Fruit fly (Drosophila melanogaster): ENCODE data around the gene Unc-76.
A peak's percentile ranks its signal among the peaks of the same experiment; 100 is the strongest.

Gene Unc-76

DNA sequence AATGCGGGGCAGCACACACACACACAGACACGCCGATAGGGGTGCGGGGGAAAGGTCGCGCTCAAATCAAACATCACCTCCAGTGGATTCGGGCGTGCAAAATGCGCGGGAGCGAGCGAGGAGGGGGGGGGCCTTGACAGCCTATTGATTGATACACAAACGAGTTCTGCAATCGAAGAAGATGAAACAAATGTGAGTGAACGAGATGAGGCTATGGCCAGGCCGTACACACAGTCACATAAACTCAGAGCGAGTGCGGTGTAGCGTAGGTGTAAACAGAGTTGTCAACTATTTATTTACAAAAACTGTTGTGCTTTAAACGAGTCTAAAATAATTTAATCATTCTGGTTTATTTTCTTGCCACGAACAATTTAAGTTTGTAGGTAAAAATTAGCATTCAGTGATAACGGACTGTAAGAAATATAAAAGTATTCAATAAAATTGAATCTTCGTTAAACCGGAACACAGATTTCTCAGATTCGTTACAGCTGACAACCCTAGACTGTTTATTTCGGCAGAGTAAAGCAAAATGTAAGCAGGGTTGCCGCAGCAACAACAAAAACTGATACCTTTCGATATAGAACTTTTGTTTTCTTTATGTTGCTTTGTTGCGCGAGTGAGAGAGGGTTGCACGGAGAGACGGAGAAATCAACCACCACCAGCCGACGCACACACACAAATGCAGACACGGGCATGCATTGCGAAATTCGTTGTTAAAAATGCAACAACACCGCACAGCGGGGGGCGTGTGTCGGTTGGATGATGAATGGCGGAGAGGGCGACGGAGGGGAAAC lies 54.8 kb downstream of the Unc-76 start (continued):
- TF ChIP-seq CG3726 (GFP tag; IDR thresholded peaks at IDR 0.05): peak; percentile 61; the same call in 1 of the 3 replicates
- no peak for TF ChIP-seq lov (optimal IDR thresholded peaks at IDR 0.05)
- TF ChIP-seq lov (GFP tag; IDR thresholded peaks at IDR 0.05): 0 out of 3 replicates have a peak, but pooled peaks have one; percentile 57
- no peak for TF ChIP-seq h (optimal IDR thresholded peaks at IDR 0.05)
- peak; percentile 64; the same call in 2 of the 3 replicates for TF ChIP-seq jigr1 (GFP tag; IDR thresholded peaks at IDR 0.05)
- peak; percentile 87 for TF ChIP-seq CG9817 (tag; optimal IDR thresholded peaks at IDR 0.05)
- TF ChIP-seq croc (GFP tag; conservative IDR thresholded peaks at IDR 0.05): peak; percentile 76
- peak; percentile 90 for TF ChIP-seq Sox102F (GFP tag; optimal IDR thresholded peaks at IDR 0.05)
- peak; percentile 79 for TF ChIP-seq CG12744 (GFP tag; optimal IDR thresholded peaks at IDR 0.05)
- TF ChIP-seq CG11696 (GFP tag; IDR thresholded peaks at IDR 0.05): peak; percentile 62
- TF ChIP-seq bab2 (GFP tag; optimal IDR thresholded peaks at IDR 0.05): peak; percentile 85
- TF ChIP-seq en (GFP tag; optimal IDR thresholded peaks at IDR 0.05): peak; percentile 71
- TF ChIP-seq CG3407 (GFP tag; optimal IDR thresholded peaks at IDR 0.05): peak; percentile 67
- TF ChIP-seq CG15269 (tag; optimal IDR thresholded peaks at IDR 0.05): peak; percentile 93
- TF ChIP-seq tin (GFP tag; optimal IDR thresholded peaks at IDR 0.05): peak; percentile 85
- no peak for TF ChIP-seq cad (GFP tag; optimal IDR thresholded peaks at IDR 0.05)
- TF ChIP-seq slbo (GFP tag; IDR thresholded peaks at IDR 0.05): peak; percentile 78
- peak; percentile 81 for TF ChIP-seq zen (tag; optimal IDR thresholded peaks at IDR 0.05)
- TF ChIP-seq ara (GFP tag; IDR thresholded peaks at IDR 0.05): peak; percentile 76
- peak; percentile 62 for TF ChIP-seq dm (GFP tag; optimal IDR thresholded peaks at IDR 0.05)
- TF ChIP-seq Awh (GFP tag; IDR thresholded peaks at IDR 0.05): peak; percentile 71; the same call in 1 of the 2 replicates
- peak; percentile 83 for TF ChIP-seq CG11723 (GFP tag; optimal IDR thresholded peaks at IDR 0.05)
- peak; percentile 82 for TF ChIP-seq Dip3 (GFP tag; optimal IDR thresholded peaks at IDR 0.05)
- TF ChIP-seq CG7928 (GFP tag; optimal IDR thresholded peaks at IDR 0.05): peak; percentile 50
- TF ChIP-seq ems (GFP tag; optimal IDR thresholded peaks at IDR 0.05): peak; percentile 77
- TF ChIP-seq da (GFP tag; optimal IDR thresholded peaks at IDR 0.05): peak; percentile 53
- TF ChIP-seq Sry-β (GFP tag; optimal IDR thresholded peaks at IDR 0.05): peak; percentile 40
- peak; percentile 77 for TF ChIP-seq onecut (GFP tag; IDR thresholded peaks at IDR 0.05)
- peak; percentile 91 for TF ChIP-seq CG4328 (GFP tag; optimal IDR thresholded peaks at IDR 0.05)
- TF ChIP-seq CG3995 (GFP tag; optimal IDR thresholded peaks at IDR 0.05): peak; percentile 60
- peak; percentile 63 for TF ChIP-seq NC2α (GFP tag; optimal IDR thresholded peaks at IDR 0.05)
- peak; percentile 74 for TF ChIP-seq Usf (GFP tag; optimal IDR thresholded peaks at IDR 0.05)
- no peak for TF ChIP-seq CG10565 (GFP tag; optimal IDR thresholded peaks at IDR 0.05)
- TF ChIP-seq stc (GFP tag; IDR thresholded peaks at IDR 0.05): peak; percentile 79
- peak; percentile 85 for TF ChIP-seq Spps (tag; optimal IDR thresholded peaks at IDR 0.05)
- peak; percentile 80 for TF ChIP-seq CG10274 (GFP tag; optimal IDR thresholded peaks at IDR 0.05)
- TF ChIP-seq Dad (GFP tag; optimal IDR thresholded peaks at IDR 0.05): peak; percentile 76
- no peak for TF ChIP-seq Elba2 (GFP tag; optimal IDR thresholded peaks at IDR 0.05)
- TF ChIP-seq CG9932 (GFP tag; IDR thresholded peaks at IDR 0.05): peak; percentile 79
- TF ChIP-seq prd (optimal IDR thresholded peaks at IDR 0.05): no peak
- TF ChIP-seq prd (GFP tag; IDR thresholded peaks at IDR 0.05): peak; percentile 91
- no peak for TF ChIP-seq CkIIα-i1 (GFP tag; IDR thresholded peaks at IDR 0.05)
- TF ChIP-seq peb (GFP tag; IDR thresholded peaks at IDR 0.05): peak; percentile 70; the same call in 1 of the 2 replicates
- TF ChIP-seq slou (GFP tag; optimal IDR thresholded peaks at IDR 0.05): peak; percentile 83
- TF ChIP-seq CG9727 (GFP tag; optimal IDR thresholded peaks at IDR 0.05): peak; percentile 91
- peak; percentile 87 for TF ChIP-seq CG6813 (GFP tag; optimal IDR thresholded peaks at IDR 0.05)
- TF ChIP-seq cwo (GFP tag; optimal IDR thresholded peaks at IDR 0.05): peak; percentile 88
- TF ChIP-seq CG2120 (GFP tag; optimal IDR thresholded peaks at IDR 0.05): peak; percentile 89
- TF ChIP-seq cato (GFP tag; optimal IDR thresholded peaks at IDR 0.05; ENCODE audit: borderline replicate concordance): peak; percentile 67
- no peak for TF ChIP-seq ato (GFP tag; IDR thresholded peaks at IDR 0.05; ENCODE audit: partially characterized antibody)
